Worm (Caenorhabditis elegans) whole organism, young adult: ENCODE measurements around the gene cpna-2.

Experiments
- chd-7 ChIP-seq: sonication (generic microtip); optimal IDR thresholded peaks from 2 replicates; lab custom pipeline; 2016; ENCODE audit warnings: mild to moderate bottlenecking, missing genetic modification characterization, moderate library complexity, missing compliant biosample characterization
- rec-8 ChIP-seq, 2 experiments: sonication (generic microtip); optimal IDR thresholded peaks; 2 replicates each; lab custom pipeline; 2016; ENCODE audit warnings: mild to moderate bottlenecking in 2 of 2, missing genetic modification characterization in 2 of 2, missing genetic modification reagents in 2 of 2, missing genotype in 2 of 2, missing biosample characterization in 1 of 2, missing compliant biosample characterization in 1 of 2, moderate library complexity in 1 of 2
- tbp1 ChIP-seq: fragments of 200-800 bp; sonication (Bioruptor generic); optimal IDR thresholded peaks from 2 replicates; lab custom pipeline; 2018; ENCODE audit warnings: mild to moderate bottlenecking, missing genetic modification characterization, missing compliant biosample characterization

ce11 chrII:7790324-7790898 lies 65.7 kb downstream of the cpna-2 start, which contains the start of gene srlf-1:
- TF ChIP-seq chd-7 (tag; lab: Kevin White, UChicago) (no peak), rec-8 (tag; optimal IDR thresholded peaks at IDR 0.05; lab: Kevin White, UChicago) (no peak), tbp1 (GFP tag; lab: Kevin White, UChicago) (no peak)
